Worm (Caenorhabditis elegans) whole organism, young adult: ENCODE measurements around the gene kin-9.
A peak's percentile ranks its signal among the peaks of the same experiment; 100 is the strongest.

Experiments
- B0261.1 ChIP-seq: sonication (generic microtip); optimal IDR thresholded peaks from 2 replicates; lab custom pipeline; 2016; ENCODE audit warnings: mild to moderate bottlenecking, missing genetic modification characterization, moderate library complexity, missing compliant biosample characterization
- C06A6.2 ChIP-seq: fragments of 200-800 bp; sonication (Bioruptor generic); conservative IDR thresholded peaks from 2 replicates; pipeline ENCODE4 v1.3.6; 2022; ENCODE audit warnings: missing genetic modification characterization, missing compliant biosample characterization
- C17E4.6 ChIP-seq: fragments of 200-800 bp; sonication (Bioruptor generic); IDR thresholded peaks from 2 replicates; pipeline ENCODE4 v1.3.6; 2022; ENCODE audit warnings: missing genetic modification reagents, missing genetic modification characterization, missing compliant biosample characterization
- F22D6.2 ChIP-seq: sonication (generic microtip); optimal IDR thresholded peaks from 2 replicates; lab custom pipeline; 2016; ENCODE audit warnings: mild to moderate bottlenecking, missing genetic modification characterization, missing compliant biosample characterization
- F37B4.10 ChIP-seq: fragments of 200-800 bp; sonication (Bioruptor generic); IDR thresholded peaks from 2 replicates; pipeline ENCODE4 v1.3.6; 2022; ENCODE audit warnings: missing genetic modification characterization, missing compliant biosample characterization
- Y53F4B.3 ChIP-seq: fragments of 200-800 bp; sonication (Bioruptor generic); IDR thresholded peaks from 2 replicates; pipeline ENCODE4 v1.3.6; 2022; ENCODE audit warnings: missing genetic modification reagents, missing genetic modification characterization, missing compliant biosample characterization
- Y53G8AR.9 ChIP-seq: fragments of 200-800 bp; sonication (Bioruptor generic); conservative IDR thresholded peaks from 2 replicates; pipeline ENCODE4 v1.3.6; 2022; ENCODE audit warnings: missing genetic modification reagents, missing genetic modification characterization, missing compliant biosample characterization
- ZK185.1 ChIP-seq: sonication (generic microtip); optimal IDR thresholded peaks from 2 replicates; lab custom pipeline; 2016; ENCODE audit warnings: mild to moderate bottlenecking, missing genetic modification characterization, missing compliant biosample characterization; ENCODE audit not compliant: poor library complexity, severe bottlenecking
- atf-7 ChIP-seq: sonication (generic microtip); optimal IDR thresholded peaks from 2 replicates; lab custom pipeline; 2017; ENCODE audit warnings: mild to moderate bottlenecking, missing genetic modification characterization, missing compliant biosample characterization
- attf-3 ChIP-seq: fragments of 200-800 bp; sonication (Bioruptor generic); conservative IDR thresholded peaks from 2 replicates; pipeline ENCODE4 v1.3.6; 2022; ENCODE audit warnings: missing genetic modification reagents, missing genetic modification characterization, missing compliant biosample characterization
- bed-1 ChIP-seq: fragments of 200-800 bp; sonication (Bioruptor generic); IDR thresholded peaks from 2 replicates; pipeline ENCODE4 v1.3.6; 2022; ENCODE audit warnings: missing genetic modification reagents, missing genetic modification characterization, missing compliant biosample characterization
- ccch-3 ChIP-seq: fragments of 200-800 bp; sonication (Bioruptor generic); optimal IDR thresholded peaks from 2 replicates; lab custom pipeline; 2018; ENCODE audit warnings: mild to moderate bottlenecking, missing genetic modification characterization, missing compliant biosample characterization
- cebp-1 ChIP-seq, 2 experiments: fragments of 200-800 bp in 1 of 2; sonication (Bioruptor generic) in 1 of 2; sonication (generic microtip) in 1 of 2; IDR thresholded peaks in 1 of 2; optimal IDR thresholded peaks in 1 of 2; 2 replicates each; pipeline versions ENCODE4 v1.3.6 to Lab custom; 2017 to 2022; ENCODE audit warnings: missing compliant biosample characterization in 2 of 2, missing genetic modification characterization in 2 of 2, mild to moderate bottlenecking in 1 of 2, missing genetic modification reagents in 1 of 2, moderate library complexity in 1 of 2
- ceh-40 ChIP-seq: fragments of 200-800 bp; sonication (Bioruptor generic); IDR thresholded peaks from 2 replicates; pipeline ENCODE4 v1.3.6; 2022; ENCODE audit warnings: missing genetic modification characterization, missing compliant biosample characterization
- ceh-58 ChIP-seq: fragments of 200-800 bp; sonication (Bioruptor generic); IDR thresholded peaks from 2 replicates; pipeline ENCODE4 v1.3.6; 2022; ENCODE audit warnings: missing genetic modification characterization, missing compliant biosample characterization
- chd-7 ChIP-seq: sonication (generic microtip); optimal IDR thresholded peaks from 2 replicates; lab custom pipeline; 2016; ENCODE audit warnings: mild to moderate bottlenecking, missing genetic modification characterization, moderate library complexity, missing compliant biosample characterization
- dox-1 ChIP-seq: fragments of 200-800 bp; sonication (Bioruptor generic); IDR thresholded peaks from 2 replicates; pipeline ENCODE4 v1.3.6; 2022; ENCODE audit warnings: missing genetic modification reagents, missing genetic modification characterization, missing compliant biosample characterization
- dpff-1 ChIP-seq: sonication (generic microtip); optimal IDR thresholded peaks from 2 replicates; lab custom pipeline; 2017; ENCODE audit warnings: mild to moderate bottlenecking, missing genetic modification characterization, missing compliant biosample characterization
- egl-18 ChIP-seq: fragments of 200-800 bp; sonication (Bioruptor generic); IDR thresholded peaks from 2 replicates; pipeline ENCODE4 v1.3.6; 2022; ENCODE audit warnings: missing genetic modification reagents, missing genetic modification characterization, missing compliant biosample characterization
- ets-4 ChIP-seq: fragments of 200-800 bp; sonication (Bioruptor generic); optimal IDR thresholded peaks from 2 replicates; lab custom pipeline; 2018; ENCODE audit warnings: mild to moderate bottlenecking, missing genetic modification characterization, missing compliant biosample characterization
- gei-17 ChIP-seq: fragments of 200-800 bp; sonication (Bioruptor generic); optimal IDR thresholded peaks from 2 replicates; lab custom pipeline; 2018; ENCODE audit warnings: mild to moderate bottlenecking, missing genetic modification characterization, missing compliant biosample characterization
- him-1 ChIP-seq: sonication (generic microtip); optimal IDR thresholded peaks from 2 replicates; lab custom pipeline; 2016; ENCODE audit warnings: missing genotype, missing genetic modification reagents, missing genetic modification characterization, missing compliant biosample characterization
- hrde-1 ChIP-seq: sonication (generic microtip); optimal IDR thresholded peaks from 2 replicates; lab custom pipeline; 2016; ENCODE audit warnings: missing genetic modification characterization, mild to moderate bottlenecking, missing compliant biosample characterization, moderate library complexity, missing genotype, missing genetic modification reagents, borderline replicate concordance
- hsf-1 ChIP-seq: fragments of 200-800 bp; sonication (Bioruptor generic); IDR thresholded peaks from 2 replicates; pipeline ENCODE4 v1.3.6; 2022; ENCODE audit warnings: missing genetic modification reagents, missing genetic modification characterization, missing compliant biosample characterization
- lin-40 ChIP-seq: sonication (generic microtip); optimal IDR thresholded peaks from 2 replicates; lab custom pipeline; 2016; ENCODE audit warnings: missing genetic modification characterization, mild to moderate bottlenecking, missing compliant biosample characterization, missing genotype, missing genetic modification reagents
- madf-3 ChIP-seq: fragments of 200-800 bp; sonication (Bioruptor generic); IDR thresholded peaks from 2 replicates; pipeline ENCODE4 v1.3.6; 2022; ENCODE audit warnings: missing genetic modification reagents, missing genetic modification characterization, missing compliant biosample characterization
- mel-28 ChIP-seq: sonication (generic microtip); optimal IDR thresholded peaks from 2 replicates; lab custom pipeline; 2016; ENCODE audit warnings: borderline replicate concordance, mild to moderate bottlenecking, missing genetic modification characterization, missing compliant biosample characterization
- nfyb-1 ChIP-seq: fragments of 200-800 bp; sonication (Bioruptor generic); IDR thresholded peaks from 2 replicates; pipeline ENCODE4 v1.3.6; 2022; ENCODE audit warnings: missing genetic modification reagents, missing genetic modification characterization, missing compliant biosample characterization
- nhr-80 ChIP-seq: sonication (generic microtip); optimal IDR thresholded peaks from 2 replicates; lab custom pipeline; 2016; ENCODE audit warnings: missing genetic modification characterization, missing compliant biosample characterization
- nhr-90 ChIP-seq: sonication (generic microtip); optimal IDR thresholded peaks from 2 replicates; lab custom pipeline; 2016; ENCODE audit warnings: missing genotype, mild to moderate bottlenecking, missing genetic modification characterization, missing compliant biosample characterization
- rec-8 ChIP-seq, 2 experiments: sonication (generic microtip); optimal IDR thresholded peaks; 2 replicates each; lab custom pipeline; 2016; ENCODE audit warnings: mild to moderate bottlenecking in 2 of 2, missing genetic modification characterization in 2 of 2, missing genetic modification reagents in 2 of 2, missing genotype in 2 of 2, missing biosample characterization in 1 of 2, missing compliant biosample characterization in 1 of 2, moderate library complexity in 1 of 2
- snpc-3.4 ChIP-seq: sonication (generic microtip); optimal IDR thresholded peaks from 2 replicates; lab custom pipeline; 2017; ENCODE audit warnings: missing genetic modification characterization, mild to moderate bottlenecking, missing compliant biosample characterization, antibody characterized with exemption, moderate library complexity, missing genotype, missing genetic modification reagents
- somi-1 ChIP-seq: fragments of 200-800 bp; sonication (Bioruptor generic); optimal IDR thresholded peaks from 2 replicates; lab custom pipeline; 2018; ENCODE audit warnings: mild to moderate bottlenecking, missing genetic modification characterization, missing compliant biosample characterization
- tbp1 ChIP-seq: fragments of 200-800 bp; sonication (Bioruptor generic); optimal IDR thresholded peaks from 2 replicates; lab custom pipeline; 2018; ENCODE audit warnings: mild to moderate bottlenecking, missing genetic modification characterization, missing compliant biosample characterization
- tlf-1 ChIP-seq: fragments of 200-800 bp; sonication (Bioruptor generic); optimal IDR thresholded peaks from 2 replicates; lab custom pipeline; 2018; ENCODE audit warnings: mild to moderate bottlenecking, missing genetic modification characterization, missing compliant biosample characterization
- unc-130 ChIP-seq: sonication (generic microtip); optimal IDR thresholded peaks from 2 replicates; lab custom pipeline; 2016; ENCODE audit warnings: missing genetic modification reagents, missing genetic modification characterization, missing compliant biosample characterization
- zfh-2 ChIP-seq: fragments of 200-800 bp; sonication (Bioruptor generic); conservative IDR thresholded peaks from 2 replicates; pipeline ENCODE4 v1.3.6; 2022; ENCODE audit warnings: missing genetic modification reagents, missing genetic modification characterization, missing compliant biosample characterization
- ztf-18 ChIP-seq: sonication (generic microtip); optimal IDR thresholded peaks from 2 replicates; lab custom pipeline; 2016; ENCODE audit warnings: missing genotype, mild to moderate bottlenecking, missing genetic modification characterization, missing compliant biosample characterization
- ztf-26 ChIP-seq: sonication (generic microtip); optimal IDR thresholded peaks from 2 replicates; lab custom pipeline; 2017; ENCODE audit warnings: missing genetic modification characterization, missing compliant biosample characterization
- ztf-6 ChIP-seq: fragments of 200-800 bp; sonication (Bioruptor generic); IDR thresholded peaks from 2 replicates; pipeline ENCODE4 v1.3.6; 2022; ENCODE audit warnings: missing genetic modification reagents, missing genetic modification characterization, missing compliant biosample characterization

The kin-9 gene

DNA sequence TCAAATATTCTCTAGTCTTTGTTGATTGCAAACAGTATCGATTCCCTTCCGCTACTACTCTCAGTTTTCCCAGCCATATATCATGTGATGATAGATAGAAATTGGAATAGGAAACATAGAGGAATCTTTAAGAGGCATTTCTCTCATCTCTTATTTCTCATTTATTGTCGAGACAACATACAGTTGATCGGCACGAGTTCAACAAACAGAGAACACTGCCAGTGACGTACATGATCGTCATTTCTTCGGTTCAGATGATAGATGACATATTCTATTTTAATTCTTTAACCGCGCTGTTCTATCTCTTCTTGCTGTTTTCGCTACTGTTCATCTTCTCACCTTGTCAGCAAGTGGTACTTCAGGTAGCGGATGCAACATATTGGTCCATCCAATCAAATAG is 42.7 kb downstream of the kin-9 start (continued):
- peak; percentile 36 for TF ChIP-seq ZK185.1 (tag; lab: Kevin White, UChicago)
- TF ChIP-seq egl-18 (GFP tag; lab: Robert Waterston, UW), result no peak
- TF ChIP-seq zfh-2 (GFP tag; lab: Robert Waterston, UW), result no peak
- TF ChIP-seq Y53F4B.3, result no peak
- no peak for TF ChIP-seq B0261.1 (tag; lab: Kevin White, UChicago)
- TF ChIP-seq gei-17, result no peak
- TF ChIP-seq dox-1 (GFP tag; lab: Robert Waterston, UW), result no peak
- TF ChIP-seq C17E4.6 (GFP tag; lab: Robert Waterston, UW), result no peak
- TF ChIP-seq mel-28 (tag; lab: Kevin White, UChicago), result no peak
- peak; percentile 87 for TF ChIP-seq somi-1 (GFP tag; lab: Kevin White, UChicago)
- TF ChIP-seq hsf-1 (GFP tag; lab: Robert Waterston, UW), result no peak
- TF ChIP-seq rec-8 (tag; optimal IDR thresholded peaks at IDR 0.05; lab: Kevin White, UChicago), result no peak
- TF ChIP-seq atf-7 (tag; lab: Kevin White, UChicago), result peak; percentile 44
- no peak for TF ChIP-seq ztf-6 (GFP tag; lab: Robert Waterston, UW)
- 0 out of 2 replicates have a peak, but pooled peaks have one; percentile 9 for TF ChIP-seq nfyb-1 (GFP tag; lab: Robert Waterston, UW)
- TF ChIP-seq ccch-3, result no peak
- TF ChIP-seq madf-3 (GFP tag; lab: Robert Waterston, UW), result no peak
- no peak for TF ChIP-seq ets-4
- TF ChIP-seq tbp1, result no peak
- TF ChIP-seq bed-1 (GFP tag; lab: Robert Waterston, UW), result no peak
- TF ChIP-seq ztf-18, result no peak
- TF ChIP-seq tlf-1 (GFP tag; lab: Kevin White, UChicago), result no peak
- TF ChIP-seq ztf-26 (tag; lab: Kevin White, UChicago), result peak; percentile 81
- no peak for TF ChIP-seq dpff-1 (tag; lab: Kevin White, UChicago)
- TF ChIP-seq ceh-58 (GFP tag; lab: Robert Waterston, UW), result no peak
- peak; percentile 10 for TF ChIP-seq nhr-80
- no peak for TF ChIP-seq ceh-40 (GFP tag; lab: Robert Waterston, UW)
- TF ChIP-seq F37B4.10 (GFP tag; lab: Robert Waterston, UW), result no peak
- TF ChIP-seq unc-130, result no peak
- TF ChIP-seq him-1, result no peak
- no peak for TF ChIP-seq cebp-1 (GFP tag; IDR thresholded peaks at IDR 0.05; lab: Robert Waterston, UW)
- no peak for TF ChIP-seq cebp-1 (tag; optimal IDR thresholded peaks at IDR 0.05; lab: Kevin White, UChicago)
- no peak for TF ChIP-seq Y53G8AR.9 (GFP tag; lab: Robert Waterston, UW)
- no peak for TF ChIP-seq hrde-1 (tag; lab: Kevin White, UChicago)
- TF ChIP-seq chd-7 (tag; lab: Kevin White, UChicago), result peak; percentile 21
- TF ChIP-seq C06A6.2 (GFP tag; lab: Robert Waterston, UW), result peak; percentile 60; the same call in 1 of the 2 replicates
- TF ChIP-seq attf-3 (GFP tag; lab: Robert Waterston, UW), result no peak
- TF ChIP-seq lin-40 (tag; lab: Kevin White, UChicago), result peak; percentile 70
- peak; percentile 57 for TF ChIP-seq F22D6.2 (tag; lab: Kevin White, UChicago)
- TF ChIP-seq snpc-3.4 (tag; lab: Kevin White, UChicago), result no peak
- TF ChIP-seq nhr-90 (tag; lab: Kevin White, UChicago), result no peak
